Worm (Caenorhabditis elegans) whole organism, late embryonic: ENCODE data around the gene let-413.

Experiments
- K09A11.1 ChIP-seq: sonication (generic microtip); optimal IDR thresholded peaks from 2 replicates; lab custom pipeline; 2017; ENCODE audit warnings: antibody characterized with exemption, mild to moderate bottlenecking, missing genetic modification characterization, missing compliant biosample characterization; ENCODE audit not compliant: insufficient read depth
- ama-1 ChIP-seq: fragments of 150-350 bp; optimal IDR thresholded peaks from 2 replicates; lab custom pipeline; 2014
- ceh-22 ChIP-seq: sonication (generic microtip); optimal IDR thresholded peaks from 2 replicates; lab custom pipeline; 2017; ENCODE audit warnings: missing biosample characterization, missing genetic modification characterization
- ets-4 ChIP-seq: sonication (generic microtip); optimal IDR thresholded peaks from 2 replicates; lab custom pipeline; 2016; ENCODE audit warnings: missing genetic modification characterization, missing compliant biosample characterization
- pha-4 ChIP-seq: fragments of 150-350 bp; optimal IDR thresholded peaks from 2 replicates; lab custom pipeline; 2018; ENCODE audit warnings: missing biosample characterization, missing genetic modification reagents, missing genetic modification characterization
- pqm-1 ChIP-seq: sonication (generic microtip); optimal IDR thresholded peaks from 2 replicates; lab custom pipeline; 2016; ENCODE audit warnings: missing genetic modification characterization, missing compliant biosample characterization
- syd-9 ChIP-seq: sonication (generic microtip); optimal IDR thresholded peaks from 2 replicates; lab custom pipeline; 2016; ENCODE audit warnings: mild to moderate bottlenecking, missing genetic modification characterization, moderate library complexity, missing compliant biosample characterization
- tbx-7 ChIP-seq: sonication (generic microtip); optimal IDR thresholded peaks from 2 replicates; lab custom pipeline; 2016; ENCODE audit warnings: missing genotype, missing genetic modification characterization, missing compliant biosample characterization
- zip-5 ChIP-seq: sonication (generic microtip); optimal IDR thresholded peaks from 2 replicates; lab custom pipeline; 2016; ENCODE audit warnings: missing genetic modification characterization, missing compliant biosample characterization
- ztf-16 ChIP-seq: sonication (generic microtip); optimal IDR thresholded peaks from 2 replicates; lab custom pipeline; 2017; ENCODE audit warnings: missing genetic modification characterization, missing compliant biosample characterization

DNA sequence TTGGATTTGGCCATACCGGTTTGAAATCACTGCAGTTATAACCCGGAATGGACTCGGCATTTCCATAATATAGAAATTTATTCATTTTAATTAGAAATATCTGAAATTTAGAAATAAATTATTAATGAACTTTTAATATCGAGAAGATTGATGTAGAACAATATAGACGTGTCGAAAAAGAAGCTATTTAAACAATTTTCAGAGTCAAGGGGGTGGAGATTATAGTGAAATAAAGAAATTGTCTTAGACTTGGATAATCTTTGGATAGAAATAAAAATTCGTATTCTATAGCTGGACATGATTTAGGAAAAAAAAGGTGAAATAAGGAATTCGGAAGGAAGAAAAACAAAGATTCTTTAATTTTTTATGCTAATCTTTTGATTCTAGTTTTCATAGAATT, 37.3 kb downstream of the let-413 start, which contains the start of gene srt-53:
- TF ChIP-seq pqm-1 (tag; lab: Kevin White, UChicago) (no peak), ztf-16 (no peak), ama-1 (lab: Kevin White, UChicago) (no peak), pha-4 (tag; lab: Kevin White, UChicago) (no peak), syd-9 (tag; lab: Kevin White, UChicago) (no peak), zip-5 (tag; lab: Kevin White, UChicago) (no peak), ceh-22 (tag; lab: Kevin White, UChicago) (no peak), ets-4 (tag; lab: Kevin White, UChicago) (no peak), K09A11.1 (tag; lab: Kevin White, UChicago) (no peak), tbx-7 (tag; lab: Kevin White, UChicago) (no peak)
